Worm (Caenorhabditis elegans): ENCODE data around the gene rps-23.

The rps-23 gene

DNA sequence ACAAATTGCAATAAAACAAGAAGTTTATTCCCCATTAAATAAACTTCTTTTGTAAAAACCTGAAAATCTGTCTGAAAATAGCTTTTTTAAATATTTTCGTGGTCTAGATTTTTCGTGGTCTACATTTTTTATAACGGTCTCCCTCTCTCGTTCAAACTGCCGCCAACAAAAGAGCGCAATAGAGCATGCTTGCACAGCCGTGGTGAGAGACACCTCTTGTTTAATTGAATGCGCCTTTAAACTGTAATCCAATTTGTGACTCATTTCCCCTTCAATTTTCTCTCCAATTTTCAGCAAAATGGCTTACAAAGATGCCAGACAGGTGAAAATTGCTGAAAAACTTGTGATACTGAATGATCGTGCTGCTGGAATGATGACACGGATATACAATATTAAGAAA is 13.3 kb upstream of the rps-23 start, which contains the start of gene gex-3 (continued):
- TF ChIP-seq snpc-1.1 (tag; optimal IDR thresholded peaks at IDR 0.05; ENCODE audit: insufficient read depth) (no peak), gei-17 (GFP tag; optimal IDR thresholded peaks at IDR 0.05) (no peak), somi-1 (GFP tag; optimal IDR thresholded peaks at IDR 0.05) (no peak), egrh-3 (GFP tag; IDR thresholded peaks at IDR 0.05) (no peak; the same call in 1 of the 2 replicates), F22D6.2 (tag; optimal IDR thresholded peaks at IDR 0.05) (no peak), aptf-3 (GFP tag; IDR thresholded peaks at IDR 0.05) (no peak), rpc-1 (optimal IDR thresholded peaks at IDR 0.05) (no peak), rpc-1 (tag; optimal IDR thresholded peaks at IDR 0.05) (no peak), snpc-1.3 (tag; optimal IDR thresholded peaks at IDR 0.05; ENCODE audit: insufficient read depth) (peak; percentile 30), attf-6 (GFP tag; IDR thresholded peaks at IDR 0.05) (no peak), nhr-27 (tag; optimal IDR thresholded peaks at IDR 0.05) (no peak), ama-1 (optimal IDR thresholded peaks at IDR 0.05) (no peak), ama-1 (GFP tag; optimal IDR thresholded peaks at IDR 0.05) (no peak), hmg-20 (GFP tag; IDR thresholded peaks at IDR 0.05) (no peak), tbp1 (GFP tag; optimal IDR thresholded peaks at IDR 0.05) (peak; percentile 66), F39B2.1 (GFP tag; IDR thresholded peaks at IDR 0.05) (no peak), lir-1 (GFP tag; conservative IDR thresholded peaks at IDR 0.05) (peak; percentile 65; the same call in 1 of the 2 replicates), pbrm-1 (GFP tag; IDR thresholded peaks at IDR 0.05) (peak; percentile 73; the same call in 1 of the 2 replicates), mcd-1 (GFP tag; IDR thresholded peaks at IDR 0.05) (peak; percentile 95), pha-4 (tag; optimal IDR thresholded peaks at IDR 0.05) (no peak), let-526 (GFP tag; IDR thresholded peaks at IDR 0.05) (no peak), B0261.1 (tag; optimal IDR thresholded peaks at IDR 0.05) (no peak), atf-7 (tag; optimal IDR thresholded peaks at IDR 0.05) (no peak), mxl-1 (tag; optimal IDR thresholded peaks at IDR 0.05) (no peak), egl-44 (GFP tag; IDR thresholded peaks at IDR 0.05) (no peak), F37B4.10 (GFP tag; IDR thresholded peaks at IDR 0.05) (no peak), attf-5 (GFP tag; optimal IDR thresholded peaks at IDR 0.05) (peak; percentile 73), akir-1 (GFP tag; optimal IDR thresholded peaks at IDR 0.05) (no peak), lin-35 (GFP tag; optimal IDR thresholded peaks at IDR 0.05) (peak; percentile 56 to 84 (median 77)), let-607 (tag; optimal IDR thresholded peaks at IDR 0.05) (no peak), nhr-90 (tag; optimal IDR thresholded peaks at IDR 0.05) (no peak)

DNA sequence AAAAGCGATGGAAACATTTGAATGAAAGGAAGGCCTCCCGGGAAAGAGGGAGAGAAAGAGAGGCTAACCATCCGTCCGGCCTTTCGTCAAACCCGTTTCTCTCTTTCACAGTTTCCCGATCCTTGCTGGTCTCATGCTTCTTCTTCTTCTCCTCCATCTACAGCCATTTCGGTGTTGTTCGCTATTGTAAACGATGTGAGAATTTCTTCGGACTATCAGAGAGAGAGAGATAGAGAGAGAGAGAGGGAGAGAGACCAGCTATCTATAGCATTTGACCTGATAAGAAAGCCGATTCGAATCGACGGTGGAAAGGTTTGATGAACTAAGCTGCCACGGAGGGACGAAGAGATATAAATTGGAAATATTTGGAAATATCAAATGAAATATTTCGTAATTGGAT is 12.6 kb upstream of the rps-23 start:
- TF ChIP-seq F52B5.7 (tag; optimal IDR thresholded peaks at IDR 0.05) (no peak), F57C9.4 (tag; optimal IDR thresholded peaks at IDR 0.05) (no peak), ztf-28 (GFP tag; IDR thresholded peaks at IDR 0.05) (no peak), cebp-1 (GFP tag; IDR thresholded peaks at IDR 0.05) (no peak), cebp-1 (tag; optimal IDR thresholded peaks at IDR 0.05) (no peak), pbrm-1 (GFP tag; IDR thresholded peaks at IDR 0.05) (no peak), dox-1 (GFP tag; IDR thresholded peaks at IDR 0.05) (no peak), hlh-12 (tag; optimal IDR thresholded peaks at IDR 0.05) (no peak), ceh-40 (GFP tag; IDR thresholded peaks at IDR 0.05) (no peak), hrde-1 (tag; optimal IDR thresholded peaks at IDR 0.05; ENCODE audit: borderline replicate concordance) (no peak), lsy-27 (tag; optimal IDR thresholded peaks at IDR 0.05; ENCODE audit: borderline replicate concordance, insufficient read depth) (no peak), rec-8 (tag; optimal IDR thresholded peaks at IDR 0.05) (no peak), Y53F4B.3 (GFP tag; IDR thresholded peaks at IDR 0.05) (no peak), madf-6 (GFP tag; IDR thresholded peaks at IDR 0.05) (no peak), nfya-1 (tag; optimal IDR thresholded peaks at IDR 0.05; ENCODE audit: borderline replicate concordance, insufficient read depth) (no peak)

All from whole organism, young adult.